Worm (Caenorhabditis elegans) whole organism, L4 larva: ENCODE data around the gene K05F1.9.

ENCODE experiments used
- F44E2.7 ChIP-seq: fragments of 200-800 bp; sonication (Bioruptor generic); IDR thresholded peaks from 2 replicates; pipeline ENCODE4 v2.1.2; 2022; ENCODE audit warnings: missing genetic modification characterization, missing compliant biosample characterization
- Y48G9A.11 ChIP-seq: fragments of 200-800 bp; sonication (Bioruptor generic); IDR thresholded peaks from 2 replicates; pipeline ENCODE4 v1.3.6; 2022; ENCODE audit warnings: missing genetic modification reagents, missing genetic modification characterization, missing compliant biosample characterization
- Y75B8A.6 ChIP-seq: fragments of 200-800 bp; sonication (Bioruptor generic); IDR thresholded peaks from 2 replicates; pipeline ENCODE4 v1.3.6; 2022; ENCODE audit warnings: missing genetic modification reagents, missing genetic modification characterization, missing compliant biosample characterization
- ZK546.5 ChIP-seq, 2 experiments: sonication (generic microtip); optimal IDR thresholded peaks; 2 replicates each; lab custom pipeline; 2017; ENCODE audit warnings: missing biosample characterization in 2 of 2, missing genetic modification characterization in 2 of 2
- aha-1 ChIP-seq: fragments of 150-350 bp; peaks from one replicate; lab custom pipeline; 2014; ENCODE audit warnings: missing biosample characterization, missing genetic modification characterization
- ama-1 ChIP-seq: fragments of 150-350 bp; optimal IDR thresholded peaks from 2 replicates; lab custom pipeline; 2014; ENCODE audit warnings: inconsistent platforms, mixed read lengths
- arid-1 ChIP-seq: fragments of 200-800 bp; sonication (Bioruptor generic); conservative IDR thresholded peaks from 2 replicates; pipeline ENCODE4 v1.3.6; 2022; ENCODE audit warnings: missing genetic modification reagents, missing genetic modification characterization, missing compliant biosample characterization
- attf-4 ChIP-seq: sonication (generic microtip); optimal IDR thresholded peaks from 3 replicates; lab custom pipeline; 2017; ENCODE audit warnings: missing biosample characterization, missing genetic modification characterization
- ceh-20 ChIP-seq: fragments of 200-800 bp; sonication (Bioruptor generic); IDR thresholded peaks from 2 replicates; pipeline ENCODE4 v1.3.6; 2022; ENCODE audit warnings: missing genetic modification reagents, missing genetic modification characterization, missing compliant biosample characterization
- ceh-44 ChIP-seq: fragments of 200-800 bp; sonication (Bioruptor generic); IDR thresholded peaks from 2 replicates; pipeline ENCODE4 v1.3.6; 2022; ENCODE audit warnings: missing genetic modification reagents, missing genetic modification characterization, missing compliant biosample characterization
- ceh-62 ChIP-seq: sonication (generic microtip); optimal IDR thresholded peaks from 2 replicates; lab custom pipeline; 2017; ENCODE audit warnings: missing biosample characterization, missing genetic modification characterization
- daf-16 ChIP-seq, 3 experiments: sonication (generic microtip); optimal IDR thresholded peaks; 2 replicates each; lab custom pipeline; 2016 to 2017; ENCODE audit warnings: missing genetic modification characterization in 3 of 3, missing genetic modification reagents in 3 of 3, mild to moderate bottlenecking in 2 of 3, missing compliant biosample characterization in 2 of 3, missing biosample characterization in 1 of 3, moderate library complexity in 1 of 3
- dmd-6 ChIP-seq: fragments of 200-800 bp; sonication (Bioruptor generic); IDR thresholded peaks from 2 replicates; pipeline ENCODE4 v1.3.6; 2022; ENCODE audit warnings: missing genetic modification reagents, missing genetic modification characterization, missing compliant biosample characterization
- dmd-9 ChIP-seq: fragments of 200-800 bp; sonication (Bioruptor generic); IDR thresholded peaks from 2 replicates; pipeline ENCODE4 v1.3.6; 2022; ENCODE audit warnings: missing genetic modification reagents, missing genetic modification characterization, missing compliant biosample characterization
- egl-27 ChIP-seq: sonication (generic microtip); optimal IDR thresholded peaks from 3 replicates; lab custom pipeline; 2017; ENCODE audit warnings: missing biosample characterization, missing genetic modification reagents, missing genetic modification characterization
- egl-43 ChIP-seq: fragments of 200-800 bp; sonication (Bioruptor generic); IDR thresholded peaks from 2 replicates; pipeline ENCODE4 v1.3.6; 2022; ENCODE audit warnings: missing genetic modification reagents, missing genetic modification characterization, missing compliant biosample characterization
- lin-29 ChIP-seq: fragments of 200-800 bp; sonication (Bioruptor generic); IDR thresholded peaks from 2 replicates; pipeline ENCODE4 v1.3.6; 2022; ENCODE audit warnings: missing genetic modification reagents, missing genetic modification characterization, missing compliant biosample characterization
- lin-39 ChIP-seq: fragments of 150-350 bp; optimal IDR thresholded peaks from 2 replicates; lab custom pipeline; 2014; ENCODE audit warnings: missing biosample characterization, missing genetic modification reagents, missing genetic modification characterization
- lir-3 ChIP-seq: sonication (generic microtip); optimal IDR thresholded peaks from 2 replicates; lab custom pipeline; 2016; ENCODE audit warnings: mild to moderate bottlenecking, missing genetic modification characterization, missing compliant biosample characterization
- mdl-1 ChIP-seq, 2 experiments: fragments of 150-350 bp in 1 of 2; sonication (generic microtip) in 1 of 2; optimal IDR thresholded peaks; 2 replicates each; lab custom pipeline; 2014 to 2017; ENCODE audit warnings: missing biosample characterization in 2 of 2, missing genetic modification characterization in 2 of 2
- mep-1 ChIP-seq: fragments of 150-350 bp; sonication (generic microtip); optimal IDR thresholded peaks from 3 replicates; lab custom pipeline; 2014; ENCODE audit warnings: missing biosample characterization, missing genetic modification characterization
- mxl-3 ChIP-seq: fragments of 200-800 bp; sonication (Bioruptor generic); optimal IDR thresholded peaks from 2 replicates; lab custom pipeline; 2018; ENCODE audit warnings: mild to moderate bottlenecking, missing genetic modification characterization, missing compliant biosample characterization
- nhr-10 ChIP-seq: fragments of 150-350 bp; optimal IDR thresholded peaks from 2 replicates; lab custom pipeline; 2014; ENCODE audit warnings: missing biosample characterization, missing genetic modification characterization
- nhr-11 ChIP-seq: fragments of 150-350 bp; optimal IDR thresholded peaks from 2 replicates; lab custom pipeline; 2014; ENCODE audit warnings: missing biosample characterization, missing genetic modification characterization
- nhr-237 ChIP-seq: sonication (generic microtip); optimal IDR thresholded peaks from 2 replicates; lab custom pipeline; 2017; ENCODE audit warnings: missing biosample characterization, missing genetic modification characterization
- nhr-48 ChIP-seq: sonication (generic microtip); optimal IDR thresholded peaks from 2 replicates; lab custom pipeline; 2016; ENCODE audit warnings: mild to moderate bottlenecking, missing genetic modification characterization, missing compliant biosample characterization
- nhr-76 ChIP-seq: fragments of 150-350 bp; optimal IDR thresholded peaks from 2 replicates; lab custom pipeline; 2014; ENCODE audit warnings: missing biosample characterization, missing genetic modification characterization
- nhr-77 ChIP-seq: fragments of 150-350 bp; optimal IDR thresholded peaks from 2 replicates; lab custom pipeline; 2014; ENCODE audit warnings: missing biosample characterization, missing genetic modification characterization
- pha-4 ChIP-seq, 2 experiments: fragments of 150-350 bp in 1 of 2; fragments of 200-800 bp in 1 of 2; sonication (Bioruptor generic) in 1 of 2; IDR thresholded peaks in 1 of 2; optimal IDR thresholded peaks in 1 of 2; 2 replicates each; pipeline versions ENCODE4 v1.3.6 to Lab custom; 2014 to 2022; ENCODE audit warnings: missing genetic modification characterization in 2 of 2, missing genetic modification reagents in 2 of 2, missing biosample characterization in 1 of 2, missing compliant biosample characterization in 1 of 2
- php-3 ChIP-seq: fragments of 200-800 bp; sonication (Bioruptor generic); IDR thresholded peaks from 2 replicates; pipeline ENCODE4 v1.3.6; 2022; ENCODE audit warnings: missing genetic modification reagents, missing genetic modification characterization, missing compliant biosample characterization
- rbr-2 ChIP-seq: sonication (generic microtip); optimal IDR thresholded peaks from 2 replicates; lab custom pipeline; 2016; ENCODE audit warnings: missing genotype, missing genetic modification characterization, missing compliant biosample characterization
- sdz-12 ChIP-seq: fragments of 200-800 bp; sonication (Bioruptor generic); optimal IDR thresholded peaks from 2 replicates; lab custom pipeline; 2018; ENCODE audit warnings: mild to moderate bottlenecking, missing genetic modification characterization, missing compliant biosample characterization
- spr-3 ChIP-seq: fragments of 200-800 bp; sonication (Bioruptor generic); optimal IDR thresholded peaks from 2 replicates; lab custom pipeline; 2018; ENCODE audit warnings: mild to moderate bottlenecking, missing genetic modification characterization, missing compliant biosample characterization
- tra-1 ChIP-seq: fragments of 200-800 bp; sonication (Bioruptor generic); IDR thresholded peaks from 2 replicates; pipeline ENCODE4 v1.3.6; 2022; ENCODE audit warnings: missing genetic modification reagents, missing genetic modification characterization, missing compliant biosample characterization
- unc-62 ChIP-seq, 3 experiments: fragments of 150-350 bp in 1 of 3; sonication (generic microtip); optimal IDR thresholded peaks in 2 of 3; peaks in 1 of 3; 1 replicate in 1 of 3; 2 replicates in 2 of 3; lab custom pipeline; 2014 to 2017; ENCODE audit warnings: missing biosample characterization in 3 of 3, missing genetic modification characterization in 3 of 3, missing genetic modification reagents in 3 of 3, missing genotype in 1 of 3
- zfp-2 ChIP-seq: sonication (generic microtip); optimal IDR thresholded peaks from 2 replicates; lab custom pipeline; 2016; ENCODE audit warnings: mild to moderate bottlenecking, missing genetic modification characterization, missing compliant biosample characterization
- zip-11 ChIP-seq: fragments of 200-800 bp; sonication (Bioruptor generic); IDR thresholded peaks from 2 replicates; pipeline ENCODE4 v1.3.6; 2022; ENCODE audit warnings: missing genetic modification characterization, missing compliant biosample characterization
- zip-2 ChIP-seq: fragments of 150-350 bp; optimal IDR thresholded peaks from 2 replicates; lab custom pipeline; 2014; ENCODE audit warnings: missing biosample characterization, missing genetic modification characterization
- ztf-7 ChIP-seq: fragments of 150-350 bp; optimal IDR thresholded peaks from 2 replicates; lab custom pipeline; 2014; ENCODE audit warnings: missing biosample characterization, missing genetic modification characterization

Gene K05F1.9

ce11 chrII:5790313-5790773 lies 10.6 kb downstream of the K05F1.9 start, which contains the start of gene lect-2:
lect-2 (plus strand) TSS chrII:5790723.
- TF ChIP-seq ama-1 (lab: Kevin White, UChicago) (no peak), tra-1 (GFP tag; lab: Robert Waterston, UW) (no peak), aha-1 (peak; percentile 81), zip-11 (no peak), nhr-11 (peak; percentile 59), php-3 (no peak), F44E2.7 (GFP tag; lab: Robert Waterston, UW) (no peak), pha-4 (GFP tag; IDR thresholded peaks at IDR 0.05; lab: Robert Waterston, UW) (no peak), pha-4 (tag; optimal IDR thresholded peaks at IDR 0.05; lab: Kevin White, UChicago) (no peak), daf-16 (GFP tag; optimal IDR thresholded peaks at IDR 0.05; lab: Kevin White, UChicago) (peak in 1 of 2 experiments; percentile 40), daf-16 (tag; optimal IDR thresholded peaks at IDR 0.05; lab: Kevin White, UChicago) (no peak), egl-43 (GFP tag; lab: Robert Waterston, UW) (no peak), nhr-237 (tag; lab: Kevin White, UChicago) (no peak), zfp-2 (tag; lab: Kevin White, UChicago) (no peak), dmd-6 (GFP tag; lab: Robert Waterston, UW) (no peak), mep-1 (tag; lab: Kevin White, UChicago) (no peak), lin-29 (GFP tag; lab: Robert Waterston, UW) (no peak), Y48G9A.11 (GFP tag; lab: Robert Waterston, UW) (no peak)

- no peak for TF ChIP-seq nhr-76
- TF ChIP-seq aha-1 = peak; percentile 74
- TF ChIP-seq ceh-62 = no peak
Observed at ce11 chrII:5788815-5789214, 12.2 kb downstream of the K05F1.9 start, which contains the start of gene K05F1.13. K05F1.13 (plus strand) TSS chrII:5789115.

ce11 chrII:5785504-5785903 lies 15.5 kb downstream of the K05F1.9 start:
- TF ChIP-seq attf-4 (tag; lab: Kevin White, UChicago) = no peak
- TF ChIP-seq unc-62 (GFP tag; optimal IDR thresholded peaks at IDR 0.05 in 1 of 2; lab: Kevin White, UChicago) = peak in 1 of 2 experiments; percentile 92
- no peak for TF ChIP-seq unc-62 (tag; optimal IDR thresholded peaks at IDR 0.05; lab: Kevin White, UChicago)

- peak in 1 of 2 experiments; percentile 92 for TF ChIP-seq unc-62 (GFP tag; optimal IDR thresholded peaks at IDR 0.05 in 1 of 2; lab: Kevin White, UChicago)
- TF ChIP-seq unc-62 (tag; optimal IDR thresholded peaks at IDR 0.05; lab: Kevin White, UChicago) = no peak
- TF ChIP-seq zip-2 = peak; percentile 42
- TF ChIP-seq dmd-9 (GFP tag; lab: Robert Waterston, UW) = peak; percentile 60; the same call in 1 of the 2 replicates
- 0 out of 2 replicates have a peak, but pooled peaks have one; percentile 37 for TF ChIP-seq zip-11
- TF ChIP-seq sdz-12 (GFP tag; lab: Kevin White, UChicago) = peak; percentile 71
- no peak for TF ChIP-seq ZK546.5 (tag; optimal IDR thresholded peaks at IDR 0.05; lab: Kevin White, UChicago)
- TF ChIP-seq ztf-7 (tag; lab: Kevin White, UChicago) = no peak
- 0 out of 2 replicates have a peak, but pooled peaks have one; percentile 56 for TF ChIP-seq F44E2.7 (GFP tag; lab: Robert Waterston, UW)
- TF ChIP-seq lir-3 (tag; lab: Kevin White, UChicago) = peak; percentile 80
- no peak for TF ChIP-seq nhr-76
- TF ChIP-seq ceh-20 = peak; percentile 66; the same call in 1 of the 2 replicates
- TF ChIP-seq egl-27 (tag; lab: Kevin White, UChicago) = no peak
- peak in 1 of 2 experiments; percentile 17 for TF ChIP-seq mdl-1 (tag; optimal IDR thresholded peaks at IDR 0.05; lab: Kevin White, UChicago)
- TF ChIP-seq ceh-44 (GFP tag; lab: Robert Waterston, UW) = peak; percentile 100
- no peak for TF ChIP-seq lin-39 (tag; lab: Kevin White, UChicago)
- TF ChIP-seq Y48G9A.11 (GFP tag; lab: Robert Waterston, UW) = peak; percentile 84
- TF ChIP-seq arid-1 (GFP tag; lab: Robert Waterston, UW) = peak; percentile 89
- no peak for TF ChIP-seq attf-4 (tag; lab: Kevin White, UChicago)
- peak; percentile 65 for TF ChIP-seq php-3
- TF ChIP-seq rbr-2 (tag; lab: Kevin White, UChicago) = peak; percentile 78
- peak; percentile 60 for TF ChIP-seq dmd-6 (GFP tag; lab: Robert Waterston, UW)
- TF ChIP-seq nhr-10 (tag; lab: Kevin White, UChicago) = no peak
- peak; percentile 75 to 88 for TF ChIP-seq daf-16 (GFP tag; optimal IDR thresholded peaks at IDR 0.05; lab: Kevin White, UChicago)
- peak; percentile 50 for TF ChIP-seq daf-16 (tag; optimal IDR thresholded peaks at IDR 0.05; lab: Kevin White, UChicago)
- peak; percentile 46 for TF ChIP-seq nhr-48 (tag; lab: Kevin White, UChicago)
- TF ChIP-seq nhr-77 = no peak
- no peak for TF ChIP-seq Y75B8A.6
- peak; percentile 57 for TF ChIP-seq mxl-3
- TF ChIP-seq spr-3 = peak; percentile 84
- peak; percentile 65 for TF ChIP-seq mep-1 (tag; lab: Kevin White, UChicago)
Observed at ce11 chrII:5781935-5782921, 18.7 kb downstream of the K05F1.9 start, which contains the start of gene K05F1.6. K05F1.6 (plus strand) TSS chrII:5782520.
